Fruit fly (Drosophila melanogaster): Measurements from ENCODE around the gene CG7271.

Gene CG7271

dm6 chr3L:18622422-18622739 is 33.8 kb downstream of the CG7271 start, which contains the start of gene bora (continued):
- TF ChIP-seq ewg (GFP tag; optimal IDR thresholded peaks at IDR 0.05) = no peak
- no peak for TF ChIP-seq Hmr (GFP tag; optimal IDR thresholded peaks at IDR 0.05)
- TF ChIP-seq ac (GFP tag; optimal IDR thresholded peaks at IDR 0.05) = no peak
- no peak for TF ChIP-seq HmgZ (tag; optimal IDR thresholded peaks at IDR 0.05)
- no peak for TF ChIP-seq CG7987 (GFP tag; optimal IDR thresholded peaks at IDR 0.05)
- TF ChIP-seq Mrtf (GFP tag; IDR thresholded peaks at IDR 0.05) = no peak
- TF ChIP-seq CG9797 (GFP tag; optimal IDR thresholded peaks at IDR 0.05) = peak; percentile 72
- TF ChIP-seq Oli (tag; optimal IDR thresholded peaks at IDR 0.05) = no peak
- no peak for TF ChIP-seq p53 (GFP tag; optimal IDR thresholded peaks at IDR 0.05)
- TF ChIP-seq HLH4C (GFP tag; IDR thresholded peaks at IDR 0.05; ENCODE audit: partially characterized antibody) = peak; percentile 43; the same call in 1 of the 3 replicates
- no peak for TF ChIP-seq dmrt99B (tag; optimal IDR thresholded peaks at IDR 0.05)
- TF ChIP-seq jumu (GFP tag; optimal IDR thresholded peaks at IDR 0.05) = peak; percentile 6
- TF ChIP-seq Sry-δ (GFP tag; optimal IDR thresholded peaks at IDR 0.05) = peak; percentile 44
- peak; percentile 20 for TF ChIP-seq CG14710 (tag; optimal IDR thresholded peaks at IDR 0.05)
- no peak for TF ChIP-seq nerfin-1 (tag; optimal IDR thresholded peaks at IDR 0.05)
- TF ChIP-seq CG42726 (GFP tag; IDR thresholded peaks at IDR 0.05; ENCODE audit: partially characterized antibody) = no peak
- TF ChIP-seq bsh (GFP tag; optimal IDR thresholded peaks at IDR 0.05) = no peak
- TF ChIP-seq E2f1 (GFP tag; IDR thresholded peaks at IDR 0.05) = no peak; the same call in 1 of the 2 replicates
- TF ChIP-seq CG7357 (GFP tag; IDR thresholded peaks at IDR 0.05) = no peak
- peak; percentile 88 for TF ChIP-seq CG10267 (tag; optimal IDR thresholded peaks at IDR 0.05)
- TF ChIP-seq Bteb2 (GFP tag; optimal IDR thresholded peaks at IDR 0.05) = no peak
- TF ChIP-seq CkIIα-i1 (GFP tag; IDR thresholded peaks at IDR 0.05) = no peak
- peak; percentile 10 to 85 for TF ChIP-seq crp (GFP tag; optimal IDR thresholded peaks at IDR 0.05)
- TF ChIP-seq mam (GFP tag; optimal IDR thresholded peaks at IDR 0.05) = peak; percentile 1
- TF ChIP-seq slou (GFP tag; optimal IDR thresholded peaks at IDR 0.05) = no peak
- no peak for TF ChIP-seq CG17361 (GFP tag; IDR thresholded peaks at IDR 0.05)
- TF ChIP-seq Jarid2 (GFP tag; optimal IDR thresholded peaks at IDR 0.05) = no peak

DNA sequence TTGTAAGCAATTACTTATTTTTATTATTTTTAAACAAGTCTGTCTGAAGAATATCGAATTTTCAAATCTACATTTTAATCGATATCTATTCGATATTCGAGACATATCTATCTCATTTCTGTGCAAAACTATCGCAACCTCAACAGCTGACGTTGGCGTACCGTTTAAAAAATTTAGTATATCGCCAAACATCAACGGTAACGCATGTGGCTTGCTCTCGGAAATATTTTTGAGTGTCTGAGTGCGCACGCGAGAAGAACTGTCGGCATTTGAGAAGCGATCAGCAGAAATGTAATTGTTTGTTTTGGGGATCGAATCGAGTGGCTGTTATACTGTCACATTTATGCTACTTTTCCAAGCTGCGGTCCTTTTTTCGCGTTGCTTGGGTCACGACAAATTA is 37.2 kb downstream of the CG7271 start, which contains the start of gene MYPT-75D:
TSS of gene MYPT-75D (plus strand) at position 174 of the 400 bp plus-strand sequence.
- TF ChIP-seq CG5180 (GFP tag; optimal IDR thresholded peaks at IDR 0.05) = no peak
- TF ChIP-seq oc (tag; optimal IDR thresholded peaks at IDR 0.05) = peak; percentile 4
- no peak for TF ChIP-seq Chrac-16 (GFP tag; optimal IDR thresholded peaks at IDR 0.05)
- TF ChIP-seq Ets65A (GFP tag) = no peak
- TF ChIP-seq CG17829 (tag; optimal IDR thresholded peaks at IDR 0.05) = peak; percentile 85
- TF ChIP-seq Nf-YB (GFP tag; optimal IDR thresholded peaks at IDR 0.05) = peak; percentile 23
- TF ChIP-seq CG2202 (tag; optimal IDR thresholded peaks at IDR 0.05) = peak; percentile 35
- TF ChIP-seq CG1602 (GFP tag; optimal IDR thresholded peaks at IDR 0.05) = no peak
- TF ChIP-seq pros (GFP tag; optimal IDR thresholded peaks at IDR 0.05) = no peak
- peak; percentile 14 for TF ChIP-seq ems (GFP tag; optimal IDR thresholded peaks at IDR 0.05)
- TF ChIP-seq E2f2 (GFP tag; IDR thresholded peaks at IDR 0.05) = peak; percentile 89
- TF ChIP-seq Xbp1 (GFP tag; optimal IDR thresholded peaks at IDR 0.05) = peak; percentile 10
- peak; percentile 72 for TF ChIP-seq CG12659 (GFP tag; optimal IDR thresholded peaks at IDR 0.05)
- TF ChIP-seq jumu (GFP tag; optimal IDR thresholded peaks at IDR 0.05) = no peak
- peak; percentile 90 for TF ChIP-seq CG16813 (GFP tag; IDR thresholded peaks at IDR 0.05; ENCODE audit: partially characterized antibody)
- peak; percentile 96 for TF ChIP-seq CG11560 (tag; IDR thresholded peaks at IDR 0.05)
- peak in 1 of 2 experiments; percentile 9 for TF ChIP-seq tll (GFP tag; optimal IDR thresholded peaks at IDR 0.05)
- peak; percentile 29 for TF ChIP-seq Camta (GFP tag; optimal IDR thresholded peaks at IDR 0.05)
- no peak for TF ChIP-seq HHEX (GFP tag; optimal IDR thresholded peaks at IDR 0.05)
- TF ChIP-seq mld (GFP tag; IDR thresholded peaks at IDR 0.05; ENCODE audit: partially characterized antibody) = peak; percentile 54; the same call in 1 of the 3 replicates
- TF ChIP-seq CG2199 (GFP tag; IDR thresholded peaks at IDR 0.05) = peak; percentile 88; the same call in 2 of the 3 replicates
- TF ChIP-seq gfzf (GFP tag; optimal IDR thresholded peaks at IDR 0.05) = peak; percentile 41
- no peak for TF ChIP-seq Hand (GFP tag; optimal IDR thresholded peaks at IDR 0.05)
- no peak for TF ChIP-seq CG10366 (GFP tag; IDR thresholded peaks at IDR 0.05)
- no peak for TF ChIP-seq CG14014 (GFP tag; IDR thresholded peaks at IDR 0.05)
